Worm (Caenorhabditis elegans) whole organism, young adult: Measurements from ENCODE around the gene alh-6.

Experiments
- C06A6.2 ChIP-seq: fragments of 200-800 bp; sonication (Bioruptor generic); conservative IDR thresholded peaks from 2 replicates; pipeline ENCODE4 v1.3.6; 2022; ENCODE audit warnings: missing genetic modification characterization, missing compliant biosample characterization
- F22D6.2 ChIP-seq: sonication (generic microtip); optimal IDR thresholded peaks from 2 replicates; lab custom pipeline; 2016; ENCODE audit warnings: mild to moderate bottlenecking, missing genetic modification characterization, missing compliant biosample characterization
- ama-1 ChIP-seq, 3 experiments: fragments of 150-350 bp in 1 of 3; sonication (generic microtip) in 2 of 3; optimal IDR thresholded peaks; 2 replicates each; lab custom pipeline; 2014 to 2018; ENCODE audit warnings: missing biosample characterization in 2 of 3, missing genetic modification characterization in 2 of 3, missing genetic modification reagents in 2 of 3
- attf-5 ChIP-seq: fragments of 200-800 bp; sonication (Bioruptor generic); optimal IDR thresholded peaks from 2 replicates; lab custom pipeline; 2018; ENCODE audit warnings: mild to moderate bottlenecking, missing genetic modification characterization, missing compliant biosample characterization
- bed-2 ChIP-seq: fragments of 200-800 bp; sonication (Bioruptor generic); IDR thresholded peaks from 2 replicates; pipeline ENCODE4 v1.3.6; 2022; ENCODE audit warnings: missing genetic modification reagents, missing genetic modification characterization, missing compliant biosample characterization
- cebp-2 ChIP-seq: fragments of 200-800 bp; sonication (Bioruptor generic); IDR thresholded peaks from 2 replicates; pipeline ENCODE4 v1.3.6; 2022; ENCODE audit warnings: missing genetic modification characterization, missing compliant biosample characterization
- dpl-1 ChIP-seq: fragments of 150-350 bp; optimal IDR thresholded peaks from 2 replicates; lab custom pipeline; 2014; ENCODE audit warnings: missing biosample characterization, missing genetic modification reagents, missing genetic modification characterization
- egl-18 ChIP-seq: fragments of 200-800 bp; sonication (Bioruptor generic); IDR thresholded peaks from 2 replicates; pipeline ENCODE4 v1.3.6; 2022; ENCODE audit warnings: missing genetic modification reagents, missing genetic modification characterization, missing compliant biosample characterization
- him-1 ChIP-seq: sonication (generic microtip); optimal IDR thresholded peaks from 2 replicates; lab custom pipeline; 2016; ENCODE audit warnings: missing genotype, missing genetic modification reagents, missing genetic modification characterization, missing compliant biosample characterization
- mes-4 ChIP-seq: sonication (generic microtip); optimal IDR thresholded peaks from 2 replicates; lab custom pipeline; 2016; ENCODE audit warnings: missing genotype, missing genetic modification characterization, missing compliant biosample characterization
- nhr-179 ChIP-seq: sonication (generic microtip); optimal IDR thresholded peaks from 2 replicates; lab custom pipeline; 2016; ENCODE audit warnings: mild to moderate bottlenecking, missing genetic modification characterization, missing compliant biosample characterization
- unc-62 ChIP-seq: fragments of 150-350 bp; optimal IDR thresholded peaks from 2 replicates; lab custom pipeline; 2014; ENCODE audit warnings: missing biosample characterization, missing genetic modification reagents, missing genetic modification characterization
- ztf-18 ChIP-seq: sonication (generic microtip); optimal IDR thresholded peaks from 2 replicates; lab custom pipeline; 2016; ENCODE audit warnings: missing genotype, mild to moderate bottlenecking, missing genetic modification characterization, missing compliant biosample characterization
- ztf-26 ChIP-seq: sonication (generic microtip); optimal IDR thresholded peaks from 2 replicates; lab custom pipeline; 2017; ENCODE audit warnings: missing genetic modification characterization, missing compliant biosample characterization

- no peak for TF ChIP-seq unc-62 (GFP tag; lab: Kevin White, UChicago)
- TF ChIP-seq cebp-2 (GFP tag; lab: Robert Waterston, UW), result no peak
- TF ChIP-seq ama-1 (optimal IDR thresholded peaks at IDR 0.05; lab: Kevin White, UChicago), result no peak
- no peak for TF ChIP-seq ama-1 (GFP tag; optimal IDR thresholded peaks at IDR 0.05; lab: Kevin White, UChicago)
- TF ChIP-seq ztf-26 (tag; lab: Kevin White, UChicago), result no peak
- TF ChIP-seq C06A6.2 (GFP tag; lab: Robert Waterston, UW), result no peak
- TF ChIP-seq bed-2 (GFP tag; lab: Robert Waterston, UW), result no peak
- no peak for TF ChIP-seq F22D6.2 (tag; lab: Kevin White, UChicago)
- TF ChIP-seq ztf-18, result no peak
- no peak for TF ChIP-seq nhr-179 (tag; lab: Kevin White, UChicago)
- TF ChIP-seq him-1 (tag; lab: Kevin White, UChicago), result no peak
- no peak for TF ChIP-seq attf-5 (GFP tag; lab: Kevin White, UChicago)
- TF ChIP-seq mes-4 (tag; lab: Kevin White, UChicago), result no peak
- no peak for TF ChIP-seq egl-18 (GFP tag; lab: Robert Waterston, UW)
- no peak for TF ChIP-seq dpl-1
Measured at ce11 chrII:1344524-1345119, 34.7 kb upstream of the alh-6 start.
